Worm (Caenorhabditis elegans): Measurements from ENCODE around the gene F16B12.4.

- TF ChIP-seq nhr-76 (tag; optimal IDR thresholded peaks at IDR 0.05) (no peak), snpc-4 (tag; optimal IDR thresholded peaks at IDR 0.05) (no peak), unc-39 (tag; optimal IDR thresholded peaks at IDR 0.05) (no peak), bed-3 (GFP tag; optimal IDR thresholded peaks at IDR 0.05) (no peak), ztf-11 (tag; optimal IDR thresholded peaks at IDR 0.05) (no peak), nhr-28 (tag; optimal IDR thresholded peaks at IDR 0.05) (no peak), blmp-1 (tag; optimal IDR thresholded peaks at IDR 0.05) (no peak), zip-8 (tag; optimal IDR thresholded peaks at IDR 0.05) (no peak), lsy-2 (tag; optimal IDR thresholded peaks at IDR 0.05) (no peak), mep-1 (tag; optimal IDR thresholded peaks at IDR 0.05) (no peak)
Measured at ce11 chrX:14056527-14056926, 41.9 kb downstream of the F16B12.4 start.

Data from whole organism, mixed stage, embryonic.